Worm (Caenorhabditis elegans) whole organism, L1 larva: Measurements from ENCODE around the gene ppk-3.

Experiments used
- C34B4.2 ChIP-seq: sonication (generic microtip); optimal IDR thresholded peaks from 2 replicates; lab custom pipeline; 2017; ENCODE audit warnings: mild to moderate bottlenecking, missing genetic modification characterization, missing compliant biosample characterization
- Y116A8C.19 ChIP-seq: sonication (generic microtip); optimal IDR thresholded peaks from 2 replicates; lab custom pipeline; 2016; ENCODE audit warnings: missing compliant biosample characterization, missing genetic modification characterization, borderline replicate concordance
- aly-2 ChIP-seq: fragments of 150-350 bp; optimal IDR thresholded peaks from 2 replicates; lab custom pipeline; 2014; ENCODE audit warnings: missing biosample characterization, missing genetic modification characterization
- blmp-1 ChIP-seq: fragments of 150-350 bp; optimal IDR thresholded peaks from 2 replicates; lab custom pipeline; 2014; ENCODE audit warnings: missing biosample characterization, missing genetic modification characterization
- ceh-63 ChIP-seq: fragments of 200-800 bp; sonication (Bioruptor generic); optimal IDR thresholded peaks from 2 replicates; lab custom pipeline; 2018; ENCODE audit warnings: mild to moderate bottlenecking, missing genetic modification characterization, missing compliant biosample characterization
- ceh-8 ChIP-seq: fragments of 200-800 bp; sonication (Bioruptor generic); optimal IDR thresholded peaks from 2 replicates; lab custom pipeline; 2018; ENCODE audit warnings: mild to moderate bottlenecking, missing genetic modification characterization, moderate library complexity, missing compliant biosample characterization
- ceh-82 ChIP-seq, 3 experiments: fragments of 150-350 bp in 1 of 3; sonication (generic microtip) in 2 of 3; optimal IDR thresholded peaks; 2 replicates each; lab custom pipeline; 2014 to 2017; ENCODE audit warnings: missing biosample characterization in 3 of 3, missing genetic modification characterization in 3 of 3
- dsc-1 ChIP-seq: sonication (generic microtip); optimal IDR thresholded peaks from 2 replicates; lab custom pipeline; 2016; ENCODE audit warnings: mild to moderate bottlenecking, missing genetic modification characterization, missing compliant biosample characterization
- efl-3 ChIP-seq: fragments of 200-800 bp; sonication (Bioruptor generic); optimal IDR thresholded peaks from 2 replicates; lab custom pipeline; 2018; ENCODE audit warnings: mild to moderate bottlenecking, missing genetic modification characterization, missing compliant biosample characterization
- egl-27 ChIP-seq, 2 experiments: fragments of 150-350 bp in 1 of 2; sonication (generic microtip); optimal IDR thresholded peaks; 3 replicates each; lab custom pipeline; 2017 to 2018; ENCODE audit warnings: missing biosample characterization in 2 of 2, missing genetic modification characterization in 2 of 2, missing genetic modification reagents in 2 of 2
- elt-2 ChIP-seq: sonication (generic microtip); optimal IDR thresholded peaks from 2 replicates; lab custom pipeline; 2016; ENCODE audit warnings: missing genetic modification characterization, mild to moderate bottlenecking, inconsistent platforms, missing compliant biosample characterization, missing genetic modification reagents
- elt-3 ChIP-seq, 6 experiments: fragments of 150-350 bp in 1 of 6; sonication (generic microtip); optimal IDR thresholded peaks; 2 replicates each; lab custom pipeline; 2017 to 2018; ENCODE audit warnings: missing biosample characterization in 6 of 6, missing genetic modification characterization in 6 of 6, inconsistent platforms in 1 of 6
- ets-5 ChIP-seq: fragments of 200-800 bp; sonication (Bioruptor generic); IDR thresholded peaks from 2 replicates; pipeline ENCODE4 v1.3.6; 2022; ENCODE audit warnings: missing genetic modification characterization, missing compliant biosample characterization
- fkh-4 ChIP-seq: sonication (generic microtip); optimal IDR thresholded peaks from 2 replicates; lab custom pipeline; 2016; ENCODE audit warnings: missing compliant biosample characterization, missing genetic modification characterization, borderline replicate concordance
- fkh-8 ChIP-seq: sonication (generic microtip); optimal IDR thresholded peaks from 2 replicates; lab custom pipeline; 2016; ENCODE audit warnings: mild to moderate bottlenecking, missing genetic modification characterization, missing compliant biosample characterization
- fos-1 ChIP-seq: fragments of 150-350 bp; optimal IDR thresholded peaks from 2 replicates; lab custom pipeline; 2014; ENCODE audit warnings: missing biosample characterization, missing genetic modification characterization
- grh-1 ChIP-seq: fragments of 200-800 bp; sonication (Bioruptor generic); IDR thresholded peaks from 2 replicates; pipeline ENCODE4 v1.3.6; 2022; ENCODE audit warnings: missing genetic modification reagents, missing genetic modification characterization, missing compliant biosample characterization
- hlh-17 ChIP-seq: fragments of 200-800 bp; sonication (Bioruptor generic); optimal IDR thresholded peaks from 2 replicates; lab custom pipeline; 2018; ENCODE audit warnings: missing genetic modification characterization, mild to moderate bottlenecking, missing compliant biosample characterization, moderate library complexity, borderline replicate concordance
- hpl-2 ChIP-seq: fragments of 150-350 bp; optimal IDR thresholded peaks from 2 replicates; lab custom pipeline; 2014; ENCODE audit warnings: missing biosample characterization, missing genetic modification reagents, missing genetic modification characterization
- isw-1 ChIP-seq: fragments of 200-800 bp; sonication (Bioruptor generic); IDR thresholded peaks from 2 replicates; pipeline ENCODE4 v1.3.6; 2022; ENCODE audit warnings: missing genetic modification characterization, missing compliant biosample characterization
- jun-1 ChIP-seq: fragments of 150-350 bp; optimal IDR thresholded peaks from 2 replicates; lab custom pipeline; 2014; ENCODE audit warnings: missing biosample characterization, missing genetic modification reagents, missing genetic modification characterization
- lin-13 ChIP-seq: fragments of 150-350 bp; optimal IDR thresholded peaks from 2 replicates; lab custom pipeline; 2014; ENCODE audit warnings: missing biosample characterization, missing genetic modification reagents, missing genetic modification characterization
- lin-14 ChIP-seq: fragments of 200-800 bp; sonication (Bioruptor generic); optimal IDR thresholded peaks from 2 replicates; lab custom pipeline; 2018; ENCODE audit warnings: mild to moderate bottlenecking, missing genetic modification characterization, moderate library complexity, missing compliant biosample characterization
- lin-15B ChIP-seq: fragments of 150-350 bp; sonication (generic microtip); optimal IDR thresholded peaks from 3 replicates; lab custom pipeline; 2014; ENCODE audit warnings: missing biosample characterization, missing genetic modification characterization
- lir-3 ChIP-seq: sonication (generic microtip); optimal IDR thresholded peaks from 2 replicates; lab custom pipeline; 2016; ENCODE audit warnings: mild to moderate bottlenecking, missing genetic modification characterization, moderate library complexity, missing compliant biosample characterization; ENCODE audit not compliant: poor library complexity
- lsy-2 ChIP-seq, 2 experiments: fragments of 150-350 bp; optimal IDR thresholded peaks; 2 replicates each; lab custom pipeline; 2014; ENCODE audit warnings: missing biosample characterization in 2 of 2, missing genetic modification characterization in 2 of 2
- mab-9 ChIP-seq: fragments of 200-800 bp; sonication (Bioruptor generic); IDR thresholded peaks from 2 replicates; pipeline ENCODE4 v1.3.6; 2022; ENCODE audit warnings: missing genetic modification reagents, missing genetic modification characterization, missing compliant biosample characterization
- mdl-1 ChIP-seq, 2 experiments: fragments of 150-350 bp; optimal IDR thresholded peaks; 2 replicates each; lab custom pipeline; 2014 to 2017; ENCODE audit warnings: missing biosample characterization in 2 of 2, missing genetic modification characterization in 2 of 2, inconsistent platforms in 1 of 2
- mef-2 ChIP-seq: fragments of 150-350 bp; optimal IDR thresholded peaks from 2 replicates; lab custom pipeline; 2014; ENCODE audit warnings: missing biosample characterization, missing genetic modification characterization
- nhr-11 ChIP-seq: fragments of 150-350 bp; optimal IDR thresholded peaks from 2 replicates; lab custom pipeline; 2014; ENCODE audit warnings: missing biosample characterization, missing genetic modification characterization
- nhr-19 ChIP-seq: fragments of 200-800 bp; sonication (Bioruptor generic); conservative IDR thresholded peaks from 2 replicates; pipeline ENCODE4 v1.3.6; 2022; ENCODE audit warnings: missing genetic modification characterization, missing compliant biosample characterization
- nhr-47 ChIP-seq: sonication (generic microtip); optimal IDR thresholded peaks from 2 replicates; lab custom pipeline; 2016; ENCODE audit warnings: mild to moderate bottlenecking, missing genetic modification characterization, moderate library complexity, missing compliant biosample characterization
- nhr-71 ChIP-seq: sonication (generic microtip); optimal IDR thresholded peaks from 2 replicates; lab custom pipeline; 2016; ENCODE audit warnings: mild to moderate bottlenecking, missing genetic modification characterization, moderate library complexity, missing compliant biosample characterization
- nhr-77 ChIP-seq: fragments of 150-350 bp; optimal IDR thresholded peaks from 2 replicates; lab custom pipeline; 2014; ENCODE audit warnings: missing biosample characterization, missing genetic modification characterization
- nhr-84 ChIP-seq: sonication (generic microtip); optimal IDR thresholded peaks from 2 replicates; lab custom pipeline; 2017; ENCODE audit warnings: missing biosample characterization, missing genetic modification characterization
- nhr-85 ChIP-seq: sonication (generic microtip); peaks from one replicate; lab custom pipeline; 2016; ENCODE audit warnings: missing genetic modification characterization, inconsistent platforms, missing compliant biosample characterization
- nhr-90 ChIP-seq: sonication (generic microtip); optimal IDR thresholded peaks from 2 replicates; lab custom pipeline; 2016; ENCODE audit warnings: mild to moderate bottlenecking, missing genetic modification characterization, missing compliant biosample characterization; ENCODE audit not compliant: poor library complexity
- pax-3 ChIP-seq: fragments of 200-800 bp; sonication (Bioruptor generic); optimal IDR thresholded peaks from 2 replicates; lab custom pipeline; 2018; ENCODE audit warnings: mild to moderate bottlenecking, missing genetic modification characterization, moderate library complexity, missing compliant biosample characterization
- pqm-1 ChIP-seq: sonication (generic microtip); optimal IDR thresholded peaks from 3 replicates; lab custom pipeline; 2017; ENCODE audit warnings: missing biosample characterization, missing genetic modification characterization
- rnt-1 ChIP-seq: sonication (generic microtip); optimal IDR thresholded peaks from 2 replicates; lab custom pipeline; 2016; ENCODE audit warnings: mild to moderate bottlenecking, missing genetic modification characterization, moderate library complexity, missing compliant biosample characterization
- skn-1 ChIP-seq: fragments of 150-350 bp; optimal IDR thresholded peaks from 2 replicates; lab custom pipeline; 2014; ENCODE audit warnings: missing biosample characterization, missing genetic modification characterization
- snu-23 ChIP-seq: sonication (generic microtip); optimal IDR thresholded peaks from 2 replicates; lab custom pipeline; 2016; ENCODE audit warnings: missing genetic modification characterization, missing compliant biosample characterization
- sox-4 ChIP-seq: sonication (generic microtip); optimal IDR thresholded peaks from 2 replicates; lab custom pipeline; 2016; ENCODE audit warnings: missing genetic modification characterization, missing compliant biosample characterization
- sup-37 ChIP-seq: fragments of 200-800 bp; sonication (Bioruptor generic); optimal IDR thresholded peaks from 2 replicates; lab custom pipeline; 2018; ENCODE audit warnings: mild to moderate bottlenecking, missing genetic modification characterization, missing compliant biosample characterization
- swsn-7 ChIP-seq: sonication (generic microtip); optimal IDR thresholded peaks from 2 replicates; lab custom pipeline; 2016; ENCODE audit warnings: missing genetic modification characterization, missing compliant biosample characterization
- tlp-1 ChIP-seq: fragments of 150-350 bp; optimal IDR thresholded peaks from 2 replicates; lab custom pipeline; 2014; ENCODE audit warnings: missing biosample characterization, missing genetic modification characterization
- unc-30 ChIP-seq: sonication (generic microtip); optimal IDR thresholded peaks from 2 replicates; lab custom pipeline; 2017; ENCODE audit warnings: missing biosample characterization, missing genetic modification characterization
- unc-86 ChIP-seq: sonication (generic microtip); optimal IDR thresholded peaks from 2 replicates; lab custom pipeline; 2016; ENCODE audit warnings: missing genetic modification characterization, missing compliant biosample characterization
- unc-98 ChIP-seq: fragments of 200-800 bp; sonication (Bioruptor generic); IDR thresholded peaks from 2 replicates; pipeline ENCODE4 v1.3.6; 2022; ENCODE audit warnings: missing genetic modification characterization, missing compliant biosample characterization
- vab-15 ChIP-seq: sonication (generic microtip); optimal IDR thresholded peaks from 2 replicates; lab custom pipeline; 2017; ENCODE audit warnings: missing genotype, mild to moderate bottlenecking, missing genetic modification characterization, missing compliant biosample characterization
- zag-1 ChIP-seq: fragments of 150-350 bp; optimal IDR thresholded peaks from 2 replicates; lab custom pipeline; 2014; ENCODE audit warnings: missing biosample characterization, missing genetic modification characterization
- zip-4 ChIP-seq: fragments of 200-800 bp; sonication (Bioruptor generic); optimal IDR thresholded peaks from 2 replicates; lab custom pipeline; 2018; ENCODE audit warnings: mild to moderate bottlenecking, missing genetic modification characterization, moderate library complexity, missing compliant biosample characterization
- ztf-4 ChIP-seq: fragments of 150-350 bp; optimal IDR thresholded peaks from 2 replicates; lab custom pipeline; 2014; ENCODE audit warnings: missing biosample characterization, missing genetic modification characterization

ppk-3 gene

ce11 chrX:13014341-13014740, 38.9 kb upstream of the ppk-3 start:
- TF ChIP-seq nhr-11 (tag; lab: Kevin White, UChicago) (no peak), mef-2 (tag; lab: Kevin White, UChicago) (no peak), skn-1 (tag; lab: Kevin White, UChicago) (no peak), efl-3 (GFP tag; lab: Kevin White, UChicago) (no peak), lin-13 (no peak), blmp-1 (tag; lab: Kevin White, UChicago) (peak; percentile 75), ceh-82 (tag; optimal IDR thresholded peaks at IDR 0.05; lab: Kevin White, UChicago) (no peak), lsy-2 (tag; optimal IDR thresholded peaks at IDR 0.05; lab: Kevin White, UChicago) (peak in 1 of 2 experiments; percentile 21), fkh-8 (tag; lab: Kevin White, UChicago) (no peak), lin-14 (GFP tag; lab: Kevin White, UChicago) (peak; percentile 63), nhr-77 (tag; lab: Kevin White, UChicago) (no peak), mdl-1 (tag; optimal IDR thresholded peaks at IDR 0.05; lab: Kevin White, UChicago) (no peak), pax-3 (no peak), vab-15 (tag; lab: Kevin White, UChicago) (no peak), sup-37 (GFP tag; lab: Kevin White, UChicago) (no peak), nhr-19 (GFP tag; lab: Robert Waterston, UW) (0 out of 2 replicates have a peak, but pooled peaks have one; percentile 11), lin-15B (tag; lab: Kevin White, UChicago) (no peak), nhr-85 (tag; lab: Kevin White, UChicago) (peak; percentile 86), C34B4.2 (tag; lab: Kevin White, UChicago) (no peak), pqm-1 (tag; lab: Kevin White, UChicago) (no peak), nhr-71 (tag; lab: Kevin White, UChicago) (peak; percentile 25), ceh-8 (GFP tag; lab: Kevin White, UChicago) (no peak), fos-1 (tag; lab: Kevin White, UChicago) (no peak), Y116A8C.19 (tag; lab: Kevin White, UChicago) (no peak), nhr-84 (no peak), hlh-17 (GFP tag; lab: Kevin White, UChicago) (no peak), ztf-4 (tag; lab: Kevin White, UChicago) (no peak), unc-98 (no peak), egl-27 (tag; optimal IDR thresholded peaks at IDR 0.05; lab: Kevin White, UChicago) (no peak), unc-30 (tag; lab: Kevin White, UChicago) (no peak), fkh-4 (tag; lab: Kevin White, UChicago) (no peak), sox-4 (tag; lab: Kevin White, UChicago) (no peak), rnt-1 (tag; lab: Kevin White, UChicago) (no peak), zag-1 (tag; lab: Kevin White, UChicago) (no peak), elt-3 (tag; optimal IDR thresholded peaks at IDR 0.05; lab: Kevin White, UChicago) (peak in 2 of 6 experiments; percentile 8 to 67), ets-5 (GFP tag; lab: Robert Waterston, UW) (no peak), unc-86 (tag; lab: Kevin White, UChicago) (no peak), ceh-63 (GFP tag; lab: Kevin White, UChicago) (no peak), hpl-2 (GFP tag; lab: Kevin White, UChicago) (no peak), mab-9 (GFP tag; lab: Robert Waterston, UW) (no peak), elt-2 (tag; lab: Kevin White, UChicago) (no peak), snu-23 (GFP tag; lab: Kevin White, UChicago) (peak; percentile 57), isw-1 (GFP tag; lab: Robert Waterston, UW) (no peak), jun-1 (tag; lab: Kevin White, UChicago) (no peak), lir-3 (tag; lab: Kevin White, UChicago) (no peak), grh-1 (GFP tag; lab: Robert Waterston, UW) (peak; percentile 58), nhr-90 (tag; lab: Kevin White, UChicago) (peak; percentile 25), dsc-1 (no peak), swsn-7 (tag; lab: Kevin White, UChicago) (no peak), zip-4 (GFP tag; lab: Kevin White, UChicago) (no peak), nhr-47 (tag; lab: Kevin White, UChicago) (no peak), tlp-1 (no peak), aly-2 (tag; lab: Kevin White, UChicago) (no peak)
